Worm (Caenorhabditis elegans): ENCODE measurements around the gene bir-2.

bir-2 gene

DNA sequence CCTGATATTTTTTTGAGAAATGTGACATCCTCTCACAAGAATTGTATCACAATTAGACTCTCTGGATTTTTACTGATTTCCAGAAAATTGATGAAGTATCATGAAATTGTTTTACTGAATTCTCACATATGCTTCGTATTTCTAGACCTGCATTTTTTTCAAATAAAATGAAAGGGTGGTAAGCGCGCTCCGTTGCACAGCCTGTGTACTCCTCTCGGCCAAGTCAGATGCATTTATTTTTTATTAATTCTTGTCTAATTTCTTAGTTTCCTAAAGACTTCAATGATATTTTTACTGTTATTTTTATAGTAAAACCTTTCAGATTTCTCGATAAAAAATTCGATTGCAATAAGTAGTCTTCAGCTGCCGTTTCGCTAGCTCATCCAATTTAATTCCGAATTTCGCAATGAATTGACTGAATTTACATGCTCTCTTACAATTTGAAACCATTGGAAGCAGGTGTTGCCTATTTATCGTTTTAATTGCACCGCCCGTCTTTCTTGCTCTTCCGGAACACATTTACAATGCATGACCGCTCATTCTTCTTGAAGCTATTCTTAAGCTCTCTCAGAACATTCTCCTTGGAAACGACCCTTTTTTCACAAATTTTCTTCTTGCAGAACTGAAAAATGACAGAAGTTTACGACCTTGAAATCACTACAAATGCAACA is 23.0 kb downstream of the bir-2 start, which contains the start of gene tbcb-1 (continued):
- no peak for TF ChIP-seq B0019.2 (GFP tag; conservative IDR thresholded peaks at IDR 0.05)
- TF ChIP-seq xnd-1 (tag; optimal IDR thresholded peaks at IDR 0.05): peak; percentile 79
- no peak for TF ChIP-seq F55B11.4 (tag; optimal IDR thresholded peaks at IDR 0.05; ENCODE audit: borderline replicate concordance, insufficient read depth)
- no peak for TF ChIP-seq ztf-25 (GFP tag; IDR thresholded peaks at IDR 0.05)
- TF ChIP-seq lsy-27 (tag; optimal IDR thresholded peaks at IDR 0.05; ENCODE audit: borderline replicate concordance, insufficient read depth): no peak
- no peak for TF ChIP-seq Y95B8A.8 (GFP tag; IDR thresholded peaks at IDR 0.05)
- TF ChIP-seq ztf-3 (GFP tag; optimal IDR thresholded peaks at IDR 0.05): no peak
- no peak for TF ChIP-seq ceh-40 (GFP tag; IDR thresholded peaks at IDR 0.05)
- no peak for TF ChIP-seq ZK185.1 (tag; optimal IDR thresholded peaks at IDR 0.05; ENCODE audit: poor library complexity, severe bottlenecking)
- TF ChIP-seq ceh-91 (GFP tag; IDR thresholded peaks at IDR 0.05): no peak
- TF ChIP-seq ceh-58 (GFP tag; IDR thresholded peaks at IDR 0.05): no peak
- TF ChIP-seq rpc-1 (optimal IDR thresholded peaks at IDR 0.05): no peak
- TF ChIP-seq rpc-1 (tag; optimal IDR thresholded peaks at IDR 0.05): no peak
- TF ChIP-seq F10E7.11 (tag; optimal IDR thresholded peaks at IDR 0.05): no peak
- no peak for TF ChIP-seq nfya-1 (tag; optimal IDR thresholded peaks at IDR 0.05; ENCODE audit: borderline replicate concordance, insufficient read depth)
- TF ChIP-seq bed-1 (GFP tag; IDR thresholded peaks at IDR 0.05): no peak
- peak; percentile 90 for TF ChIP-seq madf-8 (GFP tag; conservative IDR thresholded peaks at IDR 0.05)
- no peak for TF ChIP-seq T26A5.8 (tag; optimal IDR thresholded peaks at IDR 0.05)
- TF ChIP-seq F22D6.2 (tag; optimal IDR thresholded peaks at IDR 0.05): no peak
- TF ChIP-seq tbp1 (GFP tag; optimal IDR thresholded peaks at IDR 0.05): no peak
- no peak for TF ChIP-seq Y79H2A.3 (GFP tag; conservative IDR thresholded peaks at IDR 0.05)
- TF ChIP-seq mcd-1 (GFP tag; IDR thresholded peaks at IDR 0.05): peak; percentile 92
- TF ChIP-seq nfya-2 (GFP tag; IDR thresholded peaks at IDR 0.05): no peak
- no peak for TF ChIP-seq gei-17 (GFP tag; optimal IDR thresholded peaks at IDR 0.05)
- no peak for TF ChIP-seq zfh-2 (GFP tag; conservative IDR thresholded peaks at IDR 0.05)
- TF ChIP-seq pbrm-1 (GFP tag; IDR thresholded peaks at IDR 0.05): no peak
- TF ChIP-seq hlh-12 (tag; optimal IDR thresholded peaks at IDR 0.05): no peak
- TF ChIP-seq Y67H2A.10 (GFP tag; conservative IDR thresholded peaks at IDR 0.05): no peak
- no peak for TF ChIP-seq madf-10 (tag; optimal IDR thresholded peaks at IDR 0.05)
- TF ChIP-seq tlf-1 (GFP tag; optimal IDR thresholded peaks at IDR 0.05): no peak
- peak; percentile 32 for TF ChIP-seq lsl-1 (GFP tag; optimal IDR thresholded peaks at IDR 0.05)
- no peak for TF ChIP-seq somi-1 (GFP tag; optimal IDR thresholded peaks at IDR 0.05)
- no peak for TF ChIP-seq nhr-80 (tag; optimal IDR thresholded peaks at IDR 0.05)
- no peak for TF ChIP-seq C17E4.6 (GFP tag; IDR thresholded peaks at IDR 0.05)
- TF ChIP-seq ama-1 (optimal IDR thresholded peaks at IDR 0.05): no peak
- no peak for TF ChIP-seq ama-1 (GFP tag; optimal IDR thresholded peaks at IDR 0.05)

DNA sequence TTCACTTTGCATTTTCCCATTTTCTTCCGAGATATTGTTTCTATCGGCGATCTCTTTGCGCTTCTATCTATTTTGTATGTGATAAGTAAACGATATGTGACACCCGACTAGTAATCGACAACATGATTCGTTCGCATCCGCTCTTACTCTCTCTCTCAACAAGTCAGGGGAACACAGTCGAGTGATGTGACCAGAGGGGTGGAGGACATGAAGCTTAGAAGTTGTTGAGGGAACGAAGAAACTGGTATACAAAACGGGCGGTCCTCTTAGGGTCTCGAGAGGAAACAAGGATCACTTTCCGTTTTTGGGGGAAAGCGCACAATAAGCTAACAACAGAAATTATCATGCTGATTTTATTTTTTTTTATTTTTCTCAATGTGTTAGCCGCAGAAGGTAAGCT is 24.4 kb downstream of the bir-2 start, which contains the start of gene F53F4.4:
TSS of gene F53F4.4 (plus strand) at position 301 of the 400 bp plus-strand sequence.
- TF ChIP-seq madf-6 (GFP tag; IDR thresholded peaks at IDR 0.05) (peak; percentile 47; the same call in 1 of the 2 replicates), Y95B8A.8 (GFP tag; IDR thresholded peaks at IDR 0.05) (0 out of 2 replicates have a peak, but pooled peaks have one; percentile 18), sptf-2 (GFP tag; optimal IDR thresholded peaks at IDR 0.05) (no peak)

ce11 chrV:13598370-13598769 is 29.7 kb downstream of the bir-2 start:
- TF ChIP-seq lin-35 (GFP tag; optimal IDR thresholded peaks at IDR 0.05) (no peak), efl-1 (GFP tag; optimal IDR thresholded peaks at IDR 0.05) (no peak), hmg-20 (GFP tag; IDR thresholded peaks at IDR 0.05) (no peak), die-1 (tag; optimal IDR thresholded peaks at IDR 0.05) (no peak), Y95B8A.8 (GFP tag; IDR thresholded peaks at IDR 0.05) (no peak), aptf-2 (GFP tag; conservative IDR thresholded peaks at IDR 0.05) (no peak), B0261.1 (tag; optimal IDR thresholded peaks at IDR 0.05) (no peak), mxl-1 (tag; optimal IDR thresholded peaks at IDR 0.05) (no peak), K12H6.12 (tag; optimal IDR thresholded peaks at IDR 0.05) (no peak), F37B4.10 (GFP tag; IDR thresholded peaks at IDR 0.05) (no peak), attf-6 (GFP tag; IDR thresholded peaks at IDR 0.05) (no peak)
